Worm (Caenorhabditis elegans) whole organism, L4 larva: ENCODE results near the gene elt-1.
"Not testable (repeated sequence)": the region's sequence is repeated elsewhere in the genome, so short reads cannot be mapped to it uniquely, and the experiment has no call there.

Experiments used
- F26F4.8 ChIP-seq: fragments of 200-800 bp; sonication (Bioruptor generic); conservative IDR thresholded peaks from 2 replicates; pipeline ENCODE4 v1.3.6; 2022; ENCODE audit warnings: missing genetic modification characterization, missing compliant biosample characterization
- F37D6.2 ChIP-seq: sonication (generic microtip); optimal IDR thresholded peaks from 2 replicates; lab custom pipeline; 2016; ENCODE audit warnings: mild to moderate bottlenecking, missing genetic modification characterization, missing compliant biosample characterization
- F49E8.2 ChIP-seq: sonication (generic microtip); optimal IDR thresholded peaks from 2 replicates; lab custom pipeline; 2016; ENCODE audit warnings: missing compliant biosample characterization, mild to moderate bottlenecking, missing genetic modification characterization, borderline replicate concordance
- T20F7.1 ChIP-seq: fragments of 200-800 bp; sonication (Bioruptor generic); optimal IDR thresholded peaks from 2 replicates; lab custom pipeline; 2018; ENCODE audit warnings: mild to moderate bottlenecking, missing genetic modification characterization, missing compliant biosample characterization
- T26A8.4 ChIP-seq: fragments of 200-800 bp; sonication (Bioruptor generic); IDR thresholded peaks from 2 replicates; pipeline ENCODE4 v1.3.6; 2022; ENCODE audit warnings: missing genetic modification characterization, missing compliant biosample characterization
- Y105C5A.15 ChIP-seq: fragments of 200-800 bp; sonication (Bioruptor generic); IDR thresholded peaks from 2 replicates; pipeline ENCODE4 v1.3.6; 2022; ENCODE audit warnings: missing genetic modification characterization, missing compliant biosample characterization
- Y48G9A.11 ChIP-seq: fragments of 200-800 bp; sonication (Bioruptor generic); IDR thresholded peaks from 2 replicates; pipeline ENCODE4 v1.3.6; 2022; ENCODE audit warnings: missing genetic modification reagents, missing genetic modification characterization, missing compliant biosample characterization
- Y5F2A.4 ChIP-seq: fragments of 200-800 bp; sonication (Bioruptor generic); optimal IDR thresholded peaks from 2 replicates; lab custom pipeline; 2018; ENCODE audit warnings: mild to moderate bottlenecking, missing genetic modification characterization, missing compliant biosample characterization
- Y75B8A.6 ChIP-seq: fragments of 200-800 bp; sonication (Bioruptor generic); IDR thresholded peaks from 2 replicates; pipeline ENCODE4 v1.3.6; 2022; ENCODE audit warnings: missing genetic modification reagents, missing genetic modification characterization, missing compliant biosample characterization
- aly-2 ChIP-seq: sonication (generic microtip); optimal IDR thresholded peaks from 2 replicates; lab custom pipeline; 2018; ENCODE audit warnings: missing biosample characterization, missing genetic modification characterization
- ama-1 ChIP-seq: fragments of 150-350 bp; optimal IDR thresholded peaks from 2 replicates; lab custom pipeline; 2014; ENCODE audit warnings: inconsistent platforms, mixed read lengths
- arid-1 ChIP-seq: fragments of 200-800 bp; sonication (Bioruptor generic); conservative IDR thresholded peaks from 2 replicates; pipeline ENCODE4 v1.3.6; 2022; ENCODE audit warnings: missing genetic modification reagents, missing genetic modification characterization, missing compliant biosample characterization
- ceh-20 ChIP-seq: fragments of 200-800 bp; sonication (Bioruptor generic); IDR thresholded peaks from 2 replicates; pipeline ENCODE4 v1.3.6; 2022; ENCODE audit warnings: missing genetic modification reagents, missing genetic modification characterization, missing compliant biosample characterization
- ceh-28 ChIP-seq: fragments of 150-350 bp; optimal IDR thresholded peaks from 2 replicates; lab custom pipeline; 2014; ENCODE audit warnings: missing biosample characterization, missing genetic modification reagents, missing genetic modification characterization
- ceh-44 ChIP-seq: fragments of 200-800 bp; sonication (Bioruptor generic); IDR thresholded peaks from 2 replicates; pipeline ENCODE4 v1.3.6; 2022; ENCODE audit warnings: missing genetic modification reagents, missing genetic modification characterization, missing compliant biosample characterization
- ceh-82 ChIP-seq: sonication (generic microtip); optimal IDR thresholded peaks from 2 replicates; lab custom pipeline; 2017; ENCODE audit warnings: missing biosample characterization, missing genetic modification characterization
- ctbp-1 ChIP-seq: fragments of 200-800 bp; sonication (Bioruptor generic); IDR thresholded peaks from 2 replicates; pipeline ENCODE4 v1.3.6; 2022; ENCODE audit warnings: missing genetic modification reagents, missing genetic modification characterization, missing compliant biosample characterization
- dmd-9 ChIP-seq: fragments of 200-800 bp; sonication (Bioruptor generic); IDR thresholded peaks from 2 replicates; pipeline ENCODE4 v1.3.6; 2022; ENCODE audit warnings: missing genetic modification reagents, missing genetic modification characterization, missing compliant biosample characterization
- dve-1 ChIP-seq: sonication (generic microtip); optimal IDR thresholded peaks from 2 replicates; lab custom pipeline; 2017; ENCODE audit warnings: antibody characterized with exemption, mild to moderate bottlenecking, missing genetic modification characterization, missing compliant biosample characterization; ENCODE audit not compliant: insufficient read depth
- hif-1 ChIP-seq, 2 experiments: sonication (generic microtip); optimal IDR thresholded peaks; 2 replicates each; lab custom pipeline; 2016 to 2017; ENCODE audit warnings: missing compliant biosample characterization in 2 of 2, missing genetic modification characterization in 2 of 2, missing genetic modification reagents in 2 of 2, missing genotype in 2 of 2, mild to moderate bottlenecking in 1 of 2
- jun-1 ChIP-seq: fragments of 150-350 bp; optimal IDR thresholded peaks from 2 replicates; lab custom pipeline; 2014; ENCODE audit warnings: missing biosample characterization, missing genetic modification reagents, missing genetic modification characterization
- lim-7 ChIP-seq: fragments of 200-800 bp; sonication (Bioruptor generic); IDR thresholded peaks from 2 replicates; pipeline ENCODE4 v1.3.6; 2022; ENCODE audit warnings: missing genetic modification characterization, missing compliant biosample characterization
- lin-13 ChIP-seq: fragments of 150-350 bp; optimal IDR thresholded peaks from 2 replicates; lab custom pipeline; 2014; ENCODE audit warnings: missing biosample characterization, missing genetic modification reagents, missing genetic modification characterization
- lin-39 ChIP-seq: fragments of 150-350 bp; optimal IDR thresholded peaks from 2 replicates; lab custom pipeline; 2014; ENCODE audit warnings: missing biosample characterization, missing genetic modification reagents, missing genetic modification characterization
- madf-9 ChIP-seq: fragments of 200-800 bp; sonication (Bioruptor generic); conservative IDR thresholded peaks from 2 replicates; pipeline ENCODE4 v1.3.6; 2022; ENCODE audit warnings: missing genetic modification reagents, missing genetic modification characterization, missing compliant biosample characterization
- mdl-1 ChIP-seq, 2 experiments: fragments of 150-350 bp in 1 of 2; sonication (generic microtip) in 1 of 2; optimal IDR thresholded peaks; 2 replicates each; lab custom pipeline; 2014 to 2017; ENCODE audit warnings: missing biosample characterization in 2 of 2, missing genetic modification characterization in 2 of 2
- nhr-11 ChIP-seq: fragments of 150-350 bp; optimal IDR thresholded peaks from 2 replicates; lab custom pipeline; 2014; ENCODE audit warnings: missing biosample characterization, missing genetic modification characterization
- nhr-237 ChIP-seq: sonication (generic microtip); optimal IDR thresholded peaks from 2 replicates; lab custom pipeline; 2017; ENCODE audit warnings: missing biosample characterization, missing genetic modification characterization
- nhr-28 ChIP-seq: fragments of 150-350 bp; optimal IDR thresholded peaks from 2 replicates; lab custom pipeline; 2014; ENCODE audit warnings: missing biosample characterization, missing genetic modification characterization
- nhr-76 ChIP-seq: fragments of 150-350 bp; optimal IDR thresholded peaks from 2 replicates; lab custom pipeline; 2014; ENCODE audit warnings: missing biosample characterization, missing genetic modification characterization
- nhr-77 ChIP-seq: fragments of 150-350 bp; optimal IDR thresholded peaks from 2 replicates; lab custom pipeline; 2014; ENCODE audit warnings: missing biosample characterization, missing genetic modification characterization
- php-3 ChIP-seq: fragments of 200-800 bp; sonication (Bioruptor generic); IDR thresholded peaks from 2 replicates; pipeline ENCODE4 v1.3.6; 2022; ENCODE audit warnings: missing genetic modification reagents, missing genetic modification characterization, missing compliant biosample characterization
- rbr-2 ChIP-seq: sonication (generic microtip); optimal IDR thresholded peaks from 2 replicates; lab custom pipeline; 2016; ENCODE audit warnings: missing genotype, missing genetic modification characterization, missing compliant biosample characterization
- unc-39 ChIP-seq: sonication (generic microtip); optimal IDR thresholded peaks from 2 replicates; lab custom pipeline; 2017; ENCODE audit warnings: missing biosample characterization, missing genetic modification characterization
- unc-62 ChIP-seq, 3 experiments: fragments of 150-350 bp in 1 of 3; sonication (generic microtip); optimal IDR thresholded peaks in 2 of 3; peaks in 1 of 3; 1 replicate in 1 of 3; 2 replicates in 2 of 3; lab custom pipeline; 2014 to 2017; ENCODE audit warnings: missing biosample characterization in 3 of 3, missing genetic modification characterization in 3 of 3, missing genetic modification reagents in 3 of 3, missing genotype in 1 of 3
- zip-2 ChIP-seq: fragments of 150-350 bp; optimal IDR thresholded peaks from 2 replicates; lab custom pipeline; 2014; ENCODE audit warnings: missing biosample characterization, missing genetic modification characterization

elt-1 gene

DNA sequence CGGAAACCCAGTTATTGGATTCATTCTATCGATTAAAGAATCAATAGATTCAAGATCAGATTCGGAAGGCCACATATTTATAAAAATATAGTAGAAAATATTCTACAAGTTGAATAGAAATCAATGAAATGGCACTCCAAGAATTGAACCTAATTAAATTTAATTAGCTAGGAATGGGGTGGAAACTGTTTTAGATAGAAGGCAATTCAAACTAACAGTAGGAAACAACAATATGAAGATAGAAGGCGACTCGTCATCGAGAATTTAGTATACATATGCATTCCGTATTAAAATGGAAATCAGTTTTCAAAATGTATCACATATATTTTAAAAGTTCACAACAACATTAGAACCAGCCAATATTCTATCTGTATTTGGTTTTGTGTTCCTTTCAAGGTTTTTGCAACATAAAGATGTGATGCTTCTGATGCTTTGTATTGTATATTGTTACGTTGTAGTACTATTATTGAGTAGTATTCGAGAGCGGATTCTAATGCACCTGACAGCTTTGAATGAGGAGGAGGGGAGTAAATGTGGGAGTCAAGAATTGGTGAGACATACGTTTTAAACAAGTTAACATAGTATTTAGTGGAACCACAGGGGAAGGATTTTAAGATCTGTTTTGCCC, 18.9 kb upstream of the elt-1 start, which contains the start of the genes F27C8.3 and F27C8.2:
F27C8.3 (minus strand) TSS at position 101 of the 628 bp plus-strand sequence.
F27C8.2 (plus strand) TSS at position 578 of the 628 bp plus-strand sequence.
- TF ChIP-seq unc-62 (GFP tag; optimal IDR thresholded peaks at IDR 0.05 in 1 of 2; lab: Kevin White, UChicago) = peak in 1 of 2 experiments; percentile 4
- TF ChIP-seq unc-62 (tag; optimal IDR thresholded peaks at IDR 0.05; lab: Kevin White, UChicago) = not testable (repeated sequence)

ce11 chrIV:9601595-9601994, 13.2 kb upstream of the elt-1 start, which contains the start of gene aat-1:
Gene aat-1 (minus strand): TSS chrIV:9601695.
- TF ChIP-seq ceh-20 (GFP tag; lab: Robert Waterston, UW) = no peak
- TF ChIP-seq dve-1 = no peak
- no peak for TF ChIP-seq unc-62 (GFP tag; optimal IDR thresholded peaks at IDR 0.05 in 1 of 2; lab: Kevin White, UChicago)
- TF ChIP-seq unc-62 (tag; optimal IDR thresholded peaks at IDR 0.05; lab: Kevin White, UChicago) = no peak
- TF ChIP-seq lim-7 (GFP tag; lab: Robert Waterston, UW) = no peak
- TF ChIP-seq nhr-77 (tag; lab: Kevin White, UChicago) = no peak
- TF ChIP-seq dmd-9 = no peak
- TF ChIP-seq aly-2 (tag; lab: Kevin White, UChicago) = no peak
- TF ChIP-seq hif-1 (tag; optimal IDR thresholded peaks at IDR 0.05; lab: Kevin White, UChicago) = no peak
- no peak for TF ChIP-seq zip-2
- TF ChIP-seq T26A8.4 = no peak
- TF ChIP-seq Y5F2A.4 (GFP tag; lab: Kevin White, UChicago) = no peak
- no peak for TF ChIP-seq nhr-76 (tag; lab: Kevin White, UChicago)
- no peak for TF ChIP-seq Y48G9A.11
- no peak for TF ChIP-seq ceh-82 (tag; lab: Kevin White, UChicago)
- TF ChIP-seq arid-1 (GFP tag; lab: Robert Waterston, UW) = no peak
- TF ChIP-seq ceh-44 = no peak
- TF ChIP-seq rbr-2 (tag; lab: Kevin White, UChicago) = no peak
- no peak for TF ChIP-seq nhr-237 (tag; lab: Kevin White, UChicago)
- TF ChIP-seq lin-39 (tag; lab: Kevin White, UChicago) = no peak
- no peak for TF ChIP-seq lin-13 (GFP tag; lab: Kevin White, UChicago)

DNA sequence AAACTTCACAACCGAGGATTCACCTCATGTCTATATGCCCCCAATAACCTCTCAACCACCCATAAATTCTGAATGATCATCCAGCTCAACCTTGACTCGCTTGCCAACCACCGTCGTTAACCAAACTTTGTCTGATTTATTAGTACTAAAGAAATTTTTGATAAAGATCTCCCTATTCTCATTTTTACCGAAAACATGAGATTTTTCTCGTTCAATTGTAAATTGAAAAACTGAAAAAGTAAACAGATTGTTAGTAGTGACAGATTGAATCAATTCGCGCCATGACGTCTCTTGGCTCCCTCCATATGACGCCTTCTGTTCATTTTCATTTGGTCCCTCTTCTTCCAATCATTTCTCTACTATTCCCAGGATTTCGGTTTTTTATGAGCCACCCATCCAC, 6.8 kb upstream of the elt-1 start:
- no peak for TF ChIP-seq mdl-1 (tag; optimal IDR thresholded peaks at IDR 0.05; lab: Kevin White, UChicago)

DNA sequence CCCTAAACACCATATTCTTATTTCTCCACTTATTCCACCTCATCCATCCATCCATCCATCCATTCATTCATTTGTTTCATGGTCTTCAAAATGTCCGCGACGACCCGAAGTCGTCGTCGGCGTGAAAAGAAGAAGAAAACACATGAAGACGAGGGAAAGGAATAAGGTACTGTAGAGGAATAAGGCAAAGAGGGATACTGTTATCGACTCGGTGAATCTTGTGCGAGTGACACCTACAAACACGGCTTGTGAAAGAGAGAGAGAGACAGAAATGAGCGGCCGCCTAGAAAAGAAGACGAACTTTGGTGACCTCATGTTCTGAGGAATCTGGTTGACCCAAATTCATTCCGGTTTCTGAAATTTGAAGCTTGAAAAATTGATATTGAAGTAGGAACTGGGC, 5.7 kb upstream of the elt-1 start:
- TF ChIP-seq unc-39 (no peak), nhr-28 (tag; lab: Kevin White, UChicago) (no peak), madf-9 (GFP tag; lab: Robert Waterston, UW) (no peak), ctbp-1 (GFP tag; lab: Robert Waterston, UW) (no peak), jun-1 (tag; lab: Kevin White, UChicago) (no peak), mdl-1 (tag; optimal IDR thresholded peaks at IDR 0.05; lab: Kevin White, UChicago) (no peak), F37D6.2 (tag; lab: Kevin White, UChicago) (no peak), T20F7.1 (GFP tag; lab: Kevin White, UChicago) (no peak), nhr-11 (tag; lab: Kevin White, UChicago) (no peak), F26F4.8 (GFP tag; lab: Robert Waterston, UW) (no peak), ceh-82 (tag; lab: Kevin White, UChicago) (no peak), F49E8.2 (tag; lab: Kevin White, UChicago) (no peak), ceh-28 (tag; lab: Kevin White, UChicago) (no peak), php-3 (GFP tag; lab: Robert Waterston, UW) (no peak), zip-2 (no peak), Y75B8A.6 (no peak), Y105C5A.15 (GFP tag; lab: Robert Waterston, UW) (no peak), ama-1 (lab: Kevin White, UChicago) (no peak)
